Worm (Caenorhabditis elegans) whole organism, L4 larva: ENCODE data around the gene F58G11.4.

Source experiments
- F26F4.8 ChIP-seq: fragments of 200-800 bp; sonication (Bioruptor generic); conservative IDR thresholded peaks from 2 replicates; pipeline ENCODE4 v1.3.6; 2022; ENCODE audit warnings: missing genetic modification characterization, missing compliant biosample characterization
- F44E2.7 ChIP-seq: fragments of 200-800 bp; sonication (Bioruptor generic); IDR thresholded peaks from 2 replicates; pipeline ENCODE4 v2.1.2; 2022; ENCODE audit warnings: missing genetic modification characterization, missing compliant biosample characterization
- R02D3.7 ChIP-seq: fragments of 150-350 bp; sonication (generic microtip); optimal IDR thresholded peaks from 3 replicates; lab custom pipeline; 2014; ENCODE audit warnings: missing biosample characterization, missing genetic modification characterization
- T20F7.1 ChIP-seq: fragments of 200-800 bp; sonication (Bioruptor generic); optimal IDR thresholded peaks from 2 replicates; lab custom pipeline; 2018; ENCODE audit warnings: mild to moderate bottlenecking, missing genetic modification characterization, missing compliant biosample characterization
- Y105C5A.15 ChIP-seq: fragments of 200-800 bp; sonication (Bioruptor generic); IDR thresholded peaks from 2 replicates; pipeline ENCODE4 v1.3.6; 2022; ENCODE audit warnings: missing genetic modification characterization, missing compliant biosample characterization
- Y48G9A.11 ChIP-seq: fragments of 200-800 bp; sonication (Bioruptor generic); IDR thresholded peaks from 2 replicates; pipeline ENCODE4 v1.3.6; 2022; ENCODE audit warnings: missing genetic modification reagents, missing genetic modification characterization, missing compliant biosample characterization
- aha-1 ChIP-seq: fragments of 150-350 bp; peaks from one replicate; lab custom pipeline; 2014; ENCODE audit warnings: missing biosample characterization, missing genetic modification characterization
- ceh-32 ChIP-seq: sonication (generic microtip); optimal IDR thresholded peaks from 2 replicates; lab custom pipeline; 2016; ENCODE audit warnings: mild to moderate bottlenecking, missing genetic modification characterization, missing compliant biosample characterization; ENCODE audit not compliant: poor library complexity
- ceh-44 ChIP-seq: fragments of 200-800 bp; sonication (Bioruptor generic); IDR thresholded peaks from 2 replicates; pipeline ENCODE4 v1.3.6; 2022; ENCODE audit warnings: missing genetic modification reagents, missing genetic modification characterization, missing compliant biosample characterization
- ceh-62 ChIP-seq: sonication (generic microtip); optimal IDR thresholded peaks from 2 replicates; lab custom pipeline; 2017; ENCODE audit warnings: missing biosample characterization, missing genetic modification characterization
- ceh-82 ChIP-seq: sonication (generic microtip); optimal IDR thresholded peaks from 2 replicates; lab custom pipeline; 2017; ENCODE audit warnings: missing biosample characterization, missing genetic modification characterization
- dmd-8 ChIP-seq: fragments of 200-800 bp; sonication (Bioruptor generic); IDR thresholded peaks from 2 replicates; pipeline ENCODE4 v1.3.6; 2022; ENCODE audit warnings: missing genetic modification characterization, missing compliant biosample characterization
- dpl-1 ChIP-seq: fragments of 150-350 bp; optimal IDR thresholded peaks from 2 replicates; lab custom pipeline; 2014; ENCODE audit warnings: missing biosample characterization, missing genetic modification reagents, missing genetic modification characterization
- egl-27 ChIP-seq: sonication (generic microtip); optimal IDR thresholded peaks from 3 replicates; lab custom pipeline; 2017; ENCODE audit warnings: missing biosample characterization, missing genetic modification reagents, missing genetic modification characterization
- fkh-10 ChIP-seq: fragments of 150-350 bp; optimal IDR thresholded peaks from 2 replicates; lab custom pipeline; 2014; ENCODE audit warnings: missing biosample characterization, missing genetic modification reagents, missing genetic modification characterization
- gei-8 ChIP-seq: fragments of 200-800 bp; sonication (Bioruptor generic); optimal IDR thresholded peaks from 2 replicates; lab custom pipeline; 2018; ENCODE audit warnings: mild to moderate bottlenecking, missing genetic modification characterization, missing compliant biosample characterization
- hif-1 ChIP-seq, 2 experiments: sonication (generic microtip); optimal IDR thresholded peaks; 2 replicates each; lab custom pipeline; 2016 to 2017; ENCODE audit warnings: missing compliant biosample characterization in 2 of 2, missing genetic modification characterization in 2 of 2, missing genetic modification reagents in 2 of 2, missing genotype in 2 of 2, mild to moderate bottlenecking in 1 of 2
- hlh-30 ChIP-seq: sonication (generic microtip); optimal IDR thresholded peaks from 2 replicates; lab custom pipeline; 2017; ENCODE audit warnings: antibody characterized with exemption, mild to moderate bottlenecking, missing genetic modification characterization, missing compliant biosample characterization; ENCODE audit not compliant: insufficient read depth
- lin-38 ChIP-seq: fragments of 200-800 bp; sonication (Bioruptor generic); IDR thresholded peaks from 2 replicates; pipeline ENCODE4 v1.3.6; 2022; ENCODE audit warnings: missing genetic modification reagents, missing genetic modification characterization, missing compliant biosample characterization
- lsy-2 ChIP-seq, 2 experiments: fragments of 150-350 bp in 1 of 2; sonication (generic microtip) in 1 of 2; optimal IDR thresholded peaks; 2 replicates each; lab custom pipeline; 2014 to 2017; ENCODE audit warnings: missing biosample characterization in 2 of 2, missing genetic modification characterization in 2 of 2
- mdt-29 ChIP-seq: fragments of 200-800 bp; sonication (Bioruptor generic); IDR thresholded peaks from 2 replicates; pipeline ENCODE4 v1.3.6; 2022; ENCODE audit warnings: missing genetic modification reagents, missing genetic modification characterization, missing compliant biosample characterization
- mes-2 ChIP-seq: sonication (generic microtip); optimal IDR thresholded peaks from 2 replicates; lab custom pipeline; 2016; ENCODE audit warnings: missing genotype, mild to moderate bottlenecking, missing genetic modification characterization, missing compliant biosample characterization; ENCODE audit not compliant: poor library complexity, severe bottlenecking
- nhr-10 ChIP-seq: fragments of 150-350 bp; optimal IDR thresholded peaks from 2 replicates; lab custom pipeline; 2014; ENCODE audit warnings: missing biosample characterization, missing genetic modification characterization
- pha-4 ChIP-seq, 2 experiments: fragments of 150-350 bp in 1 of 2; fragments of 200-800 bp in 1 of 2; sonication (Bioruptor generic) in 1 of 2; IDR thresholded peaks in 1 of 2; optimal IDR thresholded peaks in 1 of 2; 2 replicates each; pipeline versions ENCODE4 v1.3.6 to Lab custom; 2014 to 2022; ENCODE audit warnings: missing genetic modification characterization in 2 of 2, missing genetic modification reagents in 2 of 2, missing biosample characterization in 1 of 2, missing compliant biosample characterization in 1 of 2
- rbr-2 ChIP-seq: sonication (generic microtip); optimal IDR thresholded peaks from 2 replicates; lab custom pipeline; 2016; ENCODE audit warnings: missing genotype, missing genetic modification characterization, missing compliant biosample characterization
- sdz-12 ChIP-seq: fragments of 200-800 bp; sonication (Bioruptor generic); optimal IDR thresholded peaks from 2 replicates; lab custom pipeline; 2018; ENCODE audit warnings: mild to moderate bottlenecking, missing genetic modification characterization, missing compliant biosample characterization
- spr-1 ChIP-seq: sonication (generic microtip); optimal IDR thresholded peaks from 2 replicates; lab custom pipeline; 2016; ENCODE audit warnings: mild to moderate bottlenecking, missing genetic modification characterization, missing compliant biosample characterization
- spr-3 ChIP-seq: fragments of 200-800 bp; sonication (Bioruptor generic); optimal IDR thresholded peaks from 2 replicates; lab custom pipeline; 2018; ENCODE audit warnings: mild to moderate bottlenecking, missing genetic modification characterization, missing compliant biosample characterization
- unc-130 ChIP-seq: sonication (generic microtip); optimal IDR thresholded peaks from 2 replicates; lab custom pipeline; 2016; ENCODE audit warnings: missing genetic modification reagents, missing genetic modification characterization, missing compliant biosample characterization
- unc-62 ChIP-seq, 3 experiments: fragments of 150-350 bp in 1 of 3; sonication (generic microtip); optimal IDR thresholded peaks in 2 of 3; peaks in 1 of 3; 1 replicate in 1 of 3; 2 replicates in 2 of 3; lab custom pipeline; 2014 to 2017; ENCODE audit warnings: missing biosample characterization in 3 of 3, missing genetic modification characterization in 3 of 3, missing genetic modification reagents in 3 of 3, missing genotype in 1 of 3
- zip-2 ChIP-seq: fragments of 150-350 bp; optimal IDR thresholded peaks from 2 replicates; lab custom pipeline; 2014; ENCODE audit warnings: missing biosample characterization, missing genetic modification characterization
- ztf-11 ChIP-seq: fragments of 150-350 bp; optimal IDR thresholded peaks from 2 replicates; lab custom pipeline; 2014; ENCODE audit warnings: missing biosample characterization, missing genetic modification characterization

Gene F58G11.4

ce11 chrV:13671911-13672639 is at the start of gene F58G11.4, which contains the start of gene mip-2:
F58G11.4 (plus strand) TSS chrV:13672589.
mip-2 (minus strand) TSS chrV:13671958.
- TF ChIP-seq unc-62 (GFP tag; optimal IDR thresholded peaks at IDR 0.05 in 1 of 2; lab: Kevin White, UChicago) (peak in 1 of 2 experiments; percentile 49), unc-62 (tag; optimal IDR thresholded peaks at IDR 0.05; lab: Kevin White, UChicago) (no peak), dmd-8 (no peak), hlh-30 (no peak), gei-8 (GFP tag; lab: Kevin White, UChicago) (no peak), nhr-10 (tag; lab: Kevin White, UChicago) (no peak), Y48G9A.11 (GFP tag; lab: Robert Waterston, UW) (peak; percentile 59), ceh-44 (GFP tag; lab: Robert Waterston, UW) (no peak), T20F7.1 (GFP tag; lab: Kevin White, UChicago) (no peak), aha-1 (tag; lab: Kevin White, UChicago) (peak; percentile 62), lsy-2 (tag; optimal IDR thresholded peaks at IDR 0.05; lab: Kevin White, UChicago) (no peak), Y105C5A.15 (GFP tag; lab: Robert Waterston, UW) (no peak), spr-1 (tag; lab: Kevin White, UChicago) (no peak), ceh-82 (tag; lab: Kevin White, UChicago) (no peak), fkh-10 (no peak), ceh-32 (no peak), mdt-29 (no peak), F26F4.8 (GFP tag; lab: Robert Waterston, UW) (no peak), zip-2 (tag; lab: Kevin White, UChicago) (no peak), egl-27 (tag; lab: Kevin White, UChicago) (no peak), sdz-12 (GFP tag; lab: Kevin White, UChicago) (no peak), ceh-62 (no peak)

ce11 chrV:13624424-13624823 is 48.0 kb upstream of the F58G11.4 start, which contains the start of gene F53F4.11:
F53F4.11 (minus strand) TSS chrV:13624524.
- TF ChIP-seq lin-38 (GFP tag; lab: Robert Waterston, UW) (peak; percentile 44; the same call in 1 of the 2 replicates), dpl-1 (GFP tag; lab: Kevin White, UChicago) (no peak), pha-4 (GFP tag; IDR thresholded peaks at IDR 0.05; lab: Robert Waterston, UW) (0 out of 2 replicates have a peak, but pooled peaks have one; percentile 16), pha-4 (tag; optimal IDR thresholded peaks at IDR 0.05; lab: Kevin White, UChicago) (no peak)

- TF ChIP-seq unc-130 (peak; percentile 10), R02D3.7 (tag; lab: Kevin White, UChicago) (peak; percentile 39), spr-3 (no peak), aha-1 (tag; lab: Kevin White, UChicago) (peak; percentile 61), Y48G9A.11 (GFP tag; lab: Robert Waterston, UW) (peak; percentile 71), F44E2.7 (no peak), T20F7.1 (GFP tag; lab: Kevin White, UChicago) (peak; percentile 90), rbr-2 (tag; lab: Kevin White, UChicago) (no peak), dpl-1 (GFP tag; lab: Kevin White, UChicago) (peak; percentile 3), hif-1 (tag; optimal IDR thresholded peaks at IDR 0.05; lab: Kevin White, UChicago) (peak in 1 of 2 experiments; percentile 13), ztf-11 (tag; lab: Kevin White, UChicago) (no peak), mes-2 (tag; lab: Kevin White, UChicago) (peak; percentile 72), lin-38 (GFP tag; lab: Robert Waterston, UW) (0 out of 2 replicates have a peak, but pooled peaks have one; percentile 25)
Observed at ce11 chrV:13625517-13626097, 46.8 kb upstream of the F58G11.4 start, which contains the start of the genes nduv-2 and F53F4.12. nduv-2 (minus strand) TSS chrV:13625567. F53F4.12 (plus strand) TSS chrV:13626047.
